Fruit fly (Drosophila melanogaster) whole organism, embryonic: ENCODE data around the gene nol.
A peak's percentile ranks its signal among the peaks of the same experiment; 100 is the strongest.

Experiments used
- Adf1 ChIP-seq: fragments of 200-800 bp; sonication (Bioruptor generic); IDR thresholded peaks from 2 replicates; pipeline ENCODE4 v1.3.6; 2022; ENCODE audit warnings: missing biosample characterization, missing genetic modification characterization
- CG10431 ChIP-seq: fragments of 200-800 bp; sonication (Bioruptor generic); optimal IDR thresholded peaks from 3 replicates; lab custom pipeline; 2018; ENCODE audit warnings: missing biosample characterization, mild to moderate bottlenecking, missing genetic modification characterization
- CG11695 ChIP-seq: fragments of 200-800 bp; sonication (Bioruptor generic); IDR thresholded peaks from 3 replicates; pipeline ENCODE4 v1.3.6; 2022; ENCODE audit warnings: missing biosample characterization, missing genetic modification characterization
- CG12219 ChIP-seq: fragments of 200-800 bp; sonication (Bioruptor generic); optimal IDR thresholded peaks from 3 replicates; lab custom pipeline; 2018; ENCODE audit warnings: missing biosample characterization, mild to moderate bottlenecking, missing genetic modification characterization
- CG13624 ChIP-seq: fragments of 200-800 bp; sonication (Bioruptor generic); optimal IDR thresholded peaks from 2 replicates; lab custom pipeline; 2016; ENCODE audit warnings: missing biosample characterization, missing genetic modification characterization
- CG14710 ChIP-seq: fragments of 200-800 bp; sonication (Bioruptor generic); optimal IDR thresholded peaks from 3 replicates; lab custom pipeline; 2019; ENCODE audit warnings: missing biosample characterization, mild to moderate bottlenecking, missing genetic modification characterization, moderate library complexity
- CG16815 ChIP-seq: fragments of 200-800 bp; sonication (Bioruptor generic); optimal IDR thresholded peaks from 3 replicates; lab custom pipeline; 2017; ENCODE audit warnings: missing biosample characterization, mild to moderate bottlenecking, missing genetic modification characterization
- CG17612 ChIP-seq: fragments of 200-800 bp; sonication (Bioruptor generic); IDR thresholded peaks from 2 replicates; pipeline ENCODE4 v1.3.6; 2022; ENCODE audit warnings: missing biosample characterization, missing genetic modification characterization
- CG18011 ChIP-seq: fragments of 200-800 bp; sonication (Bioruptor generic); optimal IDR thresholded peaks from 2 replicates; lab custom pipeline; 2017; ENCODE audit warnings: missing biosample characterization, missing genetic modification characterization, mild to moderate bottlenecking, moderate library complexity, missing genotype
- CG2199 ChIP-seq: fragments of 200-800 bp; sonication (Bioruptor generic); IDR thresholded peaks from 3 replicates; pipeline ENCODE4 v1.3.6; 2022; ENCODE audit warnings: missing biosample characterization, missing genetic modification characterization
- CG30431 ChIP-seq: fragments of 200-800 bp; sonication (Bioruptor generic); optimal IDR thresholded peaks from 2 replicates; lab custom pipeline; 2017; ENCODE audit warnings: missing biosample characterization, missing genetic modification characterization
- CG3065 ChIP-seq: fragments of 200-800 bp; sonication (Bioruptor generic); optimal IDR thresholded peaks from 2 replicates; lab custom pipeline; 2016; ENCODE audit warnings: missing biosample characterization, missing genetic modification characterization
- CG32772 ChIP-seq: fragments of 200-800 bp; sonication (Bioruptor generic); IDR thresholded peaks from 2 replicates; pipeline ENCODE4 v1.3.6; 2022; ENCODE audit warnings: missing biosample characterization, missing genetic modification characterization
- CG3281 ChIP-seq: fragments of 200-800 bp; sonication (Bioruptor generic); optimal IDR thresholded peaks from 3 replicates; lab custom pipeline; 2017; ENCODE audit warnings: missing biosample characterization, mild to moderate bottlenecking, missing genetic modification characterization
- CG34422 ChIP-seq: fragments of 200-800 bp; sonication (Bioruptor generic); IDR thresholded peaks from 3 replicates; pipeline ENCODE4 v1.3.6; 2022; ENCODE audit warnings: missing biosample characterization, missing genetic modification characterization
- CG7786 ChIP-seq: fragments of 200-800 bp; sonication (Bioruptor generic); optimal IDR thresholded peaks from 2 replicates; lab custom pipeline; 2016; ENCODE audit warnings: missing biosample characterization, missing genetic modification characterization
- CG7839 ChIP-seq: fragments of 200-800 bp; sonication (Bioruptor generic); optimal IDR thresholded peaks from 3 replicates; lab custom pipeline; 2018; ENCODE audit warnings: missing biosample characterization, mild to moderate bottlenecking, missing genetic modification characterization, moderate library complexity
- CG8290 ChIP-seq, 3 experiments: fragments of 200-800 bp; sonication (Bioruptor generic); optimal IDR thresholded peaks; 2 replicates each; lab custom pipeline; 2016 to 2019; ENCODE audit warnings: missing biosample characterization in 3 of 3, missing genetic modification characterization in 3 of 3, mild to moderate bottlenecking in 2 of 3, moderate library complexity in 1 of 3
- CG9437 ChIP-seq: fragments of 200-800 bp; sonication (Bioruptor generic); optimal IDR thresholded peaks from 2 replicates; lab custom pipeline; 2018; ENCODE audit warnings: missing biosample characterization, mild to moderate bottlenecking, missing genetic modification characterization
- Camta ChIP-seq: fragments of 200-800 bp; sonication (Bioruptor generic); optimal IDR thresholded peaks from 2 replicates; lab custom pipeline; 2016; ENCODE audit warnings: missing biosample characterization, missing genetic modification characterization
- Dref ChIP-seq: fragments of 200-800 bp; sonication (Bioruptor generic); IDR thresholded peaks from 2 replicates; pipeline ENCODE4 v1.3.6; 2022; ENCODE audit warnings: missing biosample characterization, missing genetic modification characterization
- H2.0 ChIP-seq: fragments of 200-800 bp; sonication (Bioruptor generic); IDR thresholded peaks from 2 replicates; pipeline ENCODE4 v1.3.6; 2022; ENCODE audit warnings: missing biosample characterization, missing genetic modification characterization
- Hmx ChIP-seq: fragments of 200-800 bp; sonication (Bioruptor generic); optimal IDR thresholded peaks from 2 replicates; lab custom pipeline; 2016; ENCODE audit warnings: missing biosample characterization, missing genetic modification characterization
- MBD-R2 ChIP-seq: fragments of 200-800 bp; sonication (Bioruptor generic); IDR thresholded peaks from 2 replicates; pipeline ENCODE4 v1.3.6; 2022; ENCODE audit warnings: missing biosample characterization, missing genetic modification characterization
- MESR4 ChIP-seq: fragments of 200-800 bp; sonication (Bioruptor generic); optimal IDR thresholded peaks from 2 replicates; lab custom pipeline; 2018; ENCODE audit warnings: missing biosample characterization, mild to moderate bottlenecking, missing genetic modification characterization, moderate library complexity
- MTF-1 ChIP-seq: fragments of 200-800 bp; sonication (Bioruptor generic); optimal IDR thresholded peaks from 2 replicates; lab custom pipeline; 2018; ENCODE audit warnings: missing biosample characterization, mild to moderate bottlenecking, missing genetic modification characterization, borderline replicate concordance
- Oaz ChIP-seq: fragments of 200-800 bp; sonication (Bioruptor generic); IDR thresholded peaks from 2 replicates; pipeline ENCODE4 v1.3.6; 2022; ENCODE audit warnings: missing biosample characterization, missing genetic modification characterization
- Scr ChIP-seq: fragments of 200-800 bp; sonication (Bioruptor generic); IDR thresholded peaks from 2 replicates; pipeline ENCODE4 v1.3.6; 2022; ENCODE audit warnings: missing biosample characterization, missing genetic modification characterization; ENCODE audit not compliant: partially characterized antibody
- Xbp1 ChIP-seq: fragments of 200-800 bp; sonication (Bioruptor generic); optimal IDR thresholded peaks from 3 replicates; lab custom pipeline; 2016; ENCODE audit warnings: missing biosample characterization, mild to moderate bottlenecking, missing genetic modification characterization
- chinmo ChIP-seq: fragments of 200-800 bp; sonication (Bioruptor generic); IDR thresholded peaks from 4 replicates; pipeline ENCODE4 v1.3.6; 2022; ENCODE audit warnings: missing biosample characterization, missing genetic modification characterization; ENCODE audit not compliant: partially characterized antibody
- chm ChIP-seq: fragments of 200-800 bp; sonication (Bioruptor generic); IDR thresholded peaks from 2 replicates; pipeline ENCODE4 v1.3.6; 2022; ENCODE audit warnings: missing biosample characterization, missing genetic modification characterization
- da ChIP-seq: fragments of 200-800 bp; sonication (Bioruptor generic); optimal IDR thresholded peaks from 2 replicates; lab custom pipeline; 2016; ENCODE audit warnings: missing biosample characterization, missing genetic modification characterization
- dpn ChIP-seq, 2 experiments: fragments of 200-800 bp; sonication (Bioruptor generic); optimal IDR thresholded peaks; 3 replicates each; lab custom pipeline; 2016; ENCODE audit warnings: missing biosample characterization in 2 of 2, missing genetic modification characterization in 2 of 2
- fd102C ChIP-seq: fragments of 200-800 bp; sonication (Bioruptor generic); optimal IDR thresholded peaks from 2 replicates; lab custom pipeline; 2018; ENCODE audit warnings: missing biosample characterization, mild to moderate bottlenecking, missing genetic modification characterization, moderate library complexity
- fd64A ChIP-seq: fragments of 200-800 bp; sonication (Bioruptor generic); optimal IDR thresholded peaks from 3 replicates; lab custom pipeline; 2018; ENCODE audit warnings: missing biosample characterization, mild to moderate bottlenecking, missing genetic modification characterization
- gro ChIP-seq: fragments of 200-800 bp; sonication (Bioruptor generic); optimal IDR thresholded peaks from 2 replicates; lab custom pipeline; 2016; ENCODE audit warnings: missing biosample characterization, missing genetic modification characterization
- kni ChIP-seq: fragments of 200-800 bp; sonication (Bioruptor generic); optimal IDR thresholded peaks from 3 replicates; lab custom pipeline; 2017; ENCODE audit warnings: mild to moderate bottlenecking, missing biosample characterization, missing genetic modification reagents, missing genetic modification characterization
- lab ChIP-seq: fragments of 200-800 bp; sonication (Bioruptor generic); optimal IDR thresholded peaks from 3 replicates; lab custom pipeline; 2017; ENCODE audit warnings: missing biosample characterization, missing genetic modification characterization, mild to moderate bottlenecking, moderate library complexity, missing genetic modification reagents
- lov ChIP-seq, 2 experiments: fragments of 200-800 bp in 1 of 2; fragments of >200 bp in 1 of 2; sonication (Bioruptor generic) in 1 of 2; IDR thresholded peaks in 1 of 2; optimal IDR thresholded peaks in 1 of 2; 2 replicates in 1 of 2; 3 replicates in 1 of 2; pipeline versions ENCODE4 v1.3.6 to Lab custom; 2017 to 2022; ENCODE audit warnings: missing biosample characterization in 1 of 2, missing genetic modification characterization in 1 of 2
- luna ChIP-seq: fragments of 200-800 bp; sonication (Bioruptor generic); optimal IDR thresholded peaks from 2 replicates; lab custom pipeline; 2016; ENCODE audit warnings: missing biosample characterization, missing genetic modification characterization
- prd ChIP-seq, 3 experiments: fragments of >200 bp in 2 of 3; fragments of 200-800 bp in 1 of 3; sonication (Bioruptor generic) in 1 of 3; optimal IDR thresholded peaks in 2 of 3; IDR thresholded peaks in 1 of 3; 2 replicates in 2 of 3; 3 replicates in 1 of 3; pipeline versions ENCODE4 v1.3.6 to Lab custom; 2017 to 2022; ENCODE audit warnings: missing biosample characterization in 1 of 3, missing genetic modification characterization in 1 of 3
- rib ChIP-seq: fragments of 200-800 bp; sonication (Bioruptor generic); IDR thresholded peaks from 2 replicates; pipeline ENCODE4 v1.3.6; 2022; ENCODE audit warnings: missing biosample characterization, missing genetic modification characterization
- row ChIP-seq: fragments of 200-800 bp; sonication (Bioruptor generic); IDR thresholded peaks from 3 replicates; pipeline ENCODE4 v1.3.6; 2022; ENCODE audit warnings: missing biosample characterization, missing genetic modification characterization
- slp2 ChIP-seq: fragments of 200-800 bp; sonication (Bioruptor generic); optimal IDR thresholded peaks from 2 replicates; lab custom pipeline; 2016; ENCODE audit warnings: missing biosample characterization, missing genetic modification characterization
- so ChIP-seq: fragments of 200-800 bp; sonication (Bioruptor generic); IDR thresholded peaks from 3 replicates; pipeline ENCODE4 v1.3.6; 2022; ENCODE audit warnings: missing biosample characterization, missing genetic modification characterization
- tap ChIP-seq: fragments of 200-800 bp; optimal IDR thresholded peaks from 3 replicates; lab custom pipeline; 2019; ENCODE audit warnings: missing biosample characterization, mild to moderate bottlenecking, missing genetic modification characterization, moderate library complexity

The nol gene

dm6 chr3L:11118627-11119395 is 11.8 kb upstream of the nol start (continued):
- peak; percentile 92 for TF ChIP-seq lab (GFP tag; lab: Kevin White, UChicago)
- TF ChIP-seq CG13624 (GFP tag; lab: Kevin White, UChicago) = peak; percentile 37
- peak; percentile 86 for TF ChIP-seq CG10431 (GFP tag; lab: Kevin White, UChicago)
- peak; percentile 3 for TF ChIP-seq CG16815
- no peak for TF ChIP-seq CG9437
- peak; percentile 77 for TF ChIP-seq Camta (GFP tag; lab: Kevin White, UChicago)
- peak; percentile 41 for TF ChIP-seq MESR4
- peak; percentile 88 for TF ChIP-seq fd102C (GFP tag; lab: Kevin White, UChicago)
- peak; percentile 65 for TF ChIP-seq CG14710 (tag; lab: Kevin White, UChicago)
- TF ChIP-seq, all 482 proteins: peak for 337

DNA sequence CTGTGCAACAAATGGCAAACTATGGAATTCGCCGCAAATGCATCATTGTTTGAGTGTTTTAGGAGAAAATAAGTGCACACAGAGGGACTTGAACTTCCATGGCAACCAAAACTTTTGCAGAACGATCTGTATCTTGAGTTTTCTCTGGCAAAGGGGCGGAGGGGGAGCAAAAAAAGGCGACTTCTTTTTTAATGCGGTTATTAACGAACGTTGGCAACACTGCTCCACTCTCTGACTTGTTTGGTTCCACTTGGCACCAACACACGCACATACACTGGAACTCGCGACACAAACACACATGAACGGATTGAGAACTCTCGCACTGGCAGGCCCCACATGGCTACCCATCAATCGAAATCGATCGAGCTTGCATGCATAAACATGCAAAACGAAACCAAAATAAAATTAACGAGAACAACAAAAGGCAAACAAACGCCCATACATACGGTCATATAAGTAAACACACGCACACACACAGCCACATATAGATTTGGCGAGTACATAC is 11.2 kb upstream of the nol start:
- TF ChIP-seq CG18011 (GFP tag; lab: Kevin White, UChicago) (no peak), MTF-1 (no peak), Scr (no peak), CG2199 (peak; percentile 57; the same call in 1 of the 3 replicates), CG17612 (GFP tag; lab: Robert Waterston, UW) (peak; percentile 42; the same call in 1 of the 2 replicates), so (GFP tag; lab: Robert Waterston, UW) (no peak), chinmo (GFP tag; lab: Robert Waterston, UW) (peak; percentile 82; the same call in 2 of the 4 replicates), luna (no peak), CG3281 (no peak), da (GFP tag; lab: Kevin White, UChicago) (no peak), H2.0 (GFP tag; lab: Robert Waterston, UW) (peak; percentile 5; the same call in 1 of the 2 replicates), CG8290 (GFP tag; optimal IDR thresholded peaks at IDR 0.05; lab: Kevin White, UChicago) (no peak), CG8290 (tag; optimal IDR thresholded peaks at IDR 0.05; lab: Kevin White, UChicago) (peak in 1 of 2 experiments; percentile 59), kni (no peak), CG34422 (no peak), CG7839 (tag; lab: Kevin White, UChicago) (no peak), fd64A (no peak), chm (GFP tag; lab: Robert Waterston, UW) (no peak; the same call in 1 of the 2 replicates), MBD-R2 (GFP tag; lab: Robert Waterston, UW) (0 out of 2 replicates have a peak, but pooled peaks have one; percentile 13), lov (optimal IDR thresholded peaks at IDR 0.05; lab: Kevin White, UChicago) (no peak), lov (GFP tag; IDR thresholded peaks at IDR 0.05; lab: Robert Waterston, UW) (peak; percentile 35; the same call in 1 of the 3 replicates), Hmx (no peak), Xbp1 (GFP tag; lab: Kevin White, UChicago) (peak; percentile 14), slp2 (GFP tag; lab: Kevin White, UChicago) (no peak), gro (GFP tag; lab: Kevin White, UChicago) (no peak), dpn (GFP tag; optimal IDR thresholded peaks at IDR 0.05; lab: Kevin White, UChicago) (peak in 1 of 2 experiments; percentile 3), CG12219 (GFP tag; lab: Kevin White, UChicago) (no peak), Dref (GFP tag; lab: Robert Waterston, UW) (no peak), rib (no peak), row (peak; percentile 44), CG11695 (GFP tag; lab: Robert Waterston, UW) (no peak), prd (optimal IDR thresholded peaks at IDR 0.05; lab: Kevin White, UChicago) (no peak), prd (GFP tag; IDR thresholded peaks at IDR 0.05; lab: Robert Waterston, UW) (0 out of 3 replicates have a peak, but pooled peaks have one; percentile 9), CG30431 (GFP tag; lab: Kevin White, UChicago) (no peak), Oaz (GFP tag; lab: Robert Waterston, UW) (no peak), CG32772 (GFP tag; lab: Robert Waterston, UW) (peak; percentile 55), CG3065 (GFP tag; lab: Kevin White, UChicago) (no peak), Adf1 (GFP tag; lab: Robert Waterston, UW) (peak; percentile 11; the same call in 1 of the 2 replicates), tap (tag; lab: Kevin White, UChicago) (no peak), CG7786 (GFP tag; lab: Kevin White, UChicago) (no peak)
